Fruit fly (Drosophila melanogaster) S2 (cell line): ENCODE measurements around the gene CG42535.

Source experiments
- CG8478 ChIP-seq: fragments of >200 bp; optimal IDR thresholded peaks from 2 replicates; lab custom pipeline; 2018
- CTCF ChIP-seq, 2 experiments: fragments of >200 bp; optimal IDR thresholded peaks; 2 replicates each; lab custom pipeline; 2018

DNA sequence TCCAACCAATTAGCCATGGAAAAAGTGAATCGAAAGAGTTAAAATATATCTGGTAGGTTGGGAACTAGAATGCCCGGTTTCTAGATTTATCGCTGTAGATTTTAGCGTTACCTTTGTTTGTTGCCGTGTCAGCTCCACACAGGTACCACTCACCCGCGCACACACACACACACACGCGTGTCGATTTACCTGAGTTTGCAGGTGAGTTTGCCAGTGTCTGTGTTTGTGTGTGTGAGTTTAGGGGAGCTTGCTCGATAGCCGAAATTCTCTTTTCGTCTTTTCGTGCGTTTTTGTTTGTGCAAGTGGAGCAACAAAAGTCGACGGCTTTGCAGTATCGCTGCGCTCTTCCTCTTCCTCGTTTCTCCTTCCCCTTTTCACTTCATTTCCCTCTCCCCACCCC, 36.6 kb upstream of the CG42535 start:
- no peak for TF ChIP-seq CG8478 (lab: Kevin White, UChicago)
- no peak for TF ChIP-seq CTCF (optimal IDR thresholded peaks at IDR 0.05; lab: Kevin White, UChicago)
